Worm (Caenorhabditis elegans) whole organism, late embryonic: ENCODE measurements around the gene zmp-5.

Source experiments
- dmd-4 ChIP-seq: sonication (generic microtip); optimal IDR thresholded peaks from 2 replicates; lab custom pipeline; 2016; ENCODE audit warnings: borderline replicate concordance, missing genetic modification characterization, missing compliant biosample characterization
- fax-1 ChIP-seq: sonication (generic microtip); optimal IDR thresholded peaks from 2 replicates; lab custom pipeline; 2016; ENCODE audit warnings: missing genotype, missing genetic modification characterization, missing compliant biosample characterization
- fkh-10 ChIP-seq: fragments of 150-350 bp; optimal IDR thresholded peaks from 2 replicates; lab custom pipeline; 2014; ENCODE audit warnings: missing biosample characterization, missing genetic modification reagents, missing genetic modification characterization
- nfya-1 ChIP-seq: sonication (generic microtip); optimal IDR thresholded peaks from 2 replicates; lab custom pipeline; 2017; ENCODE audit warnings: missing genetic modification characterization, mild to moderate bottlenecking, missing compliant biosample characterization, antibody characterized with exemption, moderate library complexity
- odd-2 ChIP-seq: sonication (generic microtip); optimal IDR thresholded peaks from 2 replicates; lab custom pipeline; 2017; ENCODE audit warnings: antibody characterized with exemption, mild to moderate bottlenecking, missing genetic modification characterization, missing compliant biosample characterization
- pat-9 ChIP-seq: fragments of 200-800 bp; sonication (Bioruptor generic); optimal IDR thresholded peaks from 2 replicates; lab custom pipeline; 2018; ENCODE audit warnings: mild to moderate bottlenecking, missing genetic modification characterization, moderate library complexity, missing compliant biosample characterization
- pha-4 ChIP-seq: fragments of 150-350 bp; optimal IDR thresholded peaks from 2 replicates; lab custom pipeline; 2018; ENCODE audit warnings: missing biosample characterization, missing genetic modification reagents, missing genetic modification characterization

DNA sequence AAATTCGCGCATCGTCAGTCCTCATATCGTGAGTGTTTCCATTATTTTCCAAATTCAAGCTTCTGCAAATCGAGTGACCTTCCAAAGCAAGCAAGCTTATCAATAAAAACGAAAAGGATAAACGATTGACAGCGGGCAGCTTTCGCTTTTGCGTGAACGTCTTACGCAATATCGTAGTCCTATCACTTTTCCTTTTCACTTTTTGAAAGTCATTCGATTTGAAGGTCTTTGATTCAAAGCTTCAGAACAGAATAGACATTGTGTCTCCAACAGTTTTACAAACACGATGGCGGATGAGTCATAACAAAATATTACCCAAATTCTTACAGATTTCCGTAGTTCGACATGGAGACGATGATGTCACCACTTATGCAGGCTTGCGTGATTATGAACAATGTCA lies 32.7 kb downstream of the zmp-5 start:
- no peak for TF ChIP-seq odd-2 (tag; lab: Kevin White, UChicago)
- TF ChIP-seq pat-9 (tag; lab: Kevin White, UChicago): no peak
- TF ChIP-seq fkh-10 (GFP tag; lab: Kevin White, UChicago): no peak
- no peak for TF ChIP-seq fax-1 (tag; lab: Kevin White, UChicago)
- no peak for TF ChIP-seq dmd-4 (tag; lab: Kevin White, UChicago)
- no peak for TF ChIP-seq nfya-1 (tag; lab: Kevin White, UChicago)
- no peak for TF ChIP-seq pha-4 (tag; lab: Kevin White, UChicago)
